Worm (Caenorhabditis elegans): ENCODE data around the gene svh-1.

ce11 chrIV:8247341-8247740, 40.9 kb downstream of the svh-1 start:
- TF ChIP-seq zip-11 (GFP tag; IDR thresholded peaks at IDR 0.05) (no peak), unc-39 (tag; optimal IDR thresholded peaks at IDR 0.05) (no peak)

Data from whole organism, L4 larva.